Worm (Caenorhabditis elegans): Measurements from ENCODE around the gene chil-19.

- TF ChIP-seq elt-3 (tag; optimal IDR thresholded peaks at IDR 0.05) (no peak), nhr-237 (tag; optimal IDR thresholded peaks at IDR 0.05) (no peak), snpc-4 (tag; optimal IDR thresholded peaks at IDR 0.05) (no peak), mep-1 (tag; optimal IDR thresholded peaks at IDR 0.05) (no peak), ces-1 (GFP tag; optimal IDR thresholded peaks at IDR 0.05) (no peak)
Observed at ce11 chrII:9480006-9480405, 25.8 kb upstream of the chil-19 start, which contains the start of gene T19H5.7.

All from whole organism, mixed stage, embryonic.